Worm (Caenorhabditis elegans) whole organism, young adult: ENCODE results near the gene ttbk-2.1.

Experiments used
- B0336.3 ChIP-seq: fragments of 200-800 bp; sonication (Bioruptor generic); IDR thresholded peaks from 2 replicates; pipeline ENCODE4 v1.3.6; 2022; ENCODE audit warnings: missing genetic modification characterization, missing compliant biosample characterization
- C06A6.2 ChIP-seq: fragments of 200-800 bp; sonication (Bioruptor generic); conservative IDR thresholded peaks from 2 replicates; pipeline ENCODE4 v1.3.6; 2022; ENCODE audit warnings: missing genetic modification characterization, missing compliant biosample characterization
- F33H1.4 ChIP-seq: fragments of 200-800 bp; sonication (Bioruptor generic); IDR thresholded peaks from 2 replicates; pipeline ENCODE4 v1.3.6; 2022; ENCODE audit warnings: missing genetic modification reagents, missing genetic modification characterization, missing compliant biosample characterization
- F55B11.4 ChIP-seq: sonication (generic microtip); optimal IDR thresholded peaks from 2 replicates; lab custom pipeline; 2016; ENCODE audit warnings: missing compliant biosample characterization, missing genetic modification characterization, borderline replicate concordance; ENCODE audit not compliant: insufficient read depth
- K11D2.4 ChIP-seq: fragments of 200-800 bp; sonication (Bioruptor generic); IDR thresholded peaks from 2 replicates; pipeline ENCODE4 v1.3.6; 2022; ENCODE audit warnings: missing genetic modification reagents, missing genetic modification characterization, missing compliant biosample characterization
- Y56A3A.18 ChIP-seq: fragments of 200-800 bp; sonication (Bioruptor generic); IDR thresholded peaks from 2 replicates; pipeline ENCODE4 v1.3.6; 2022; ENCODE audit warnings: missing genetic modification reagents, missing genetic modification characterization, missing compliant biosample characterization
- Y67H2A.10 ChIP-seq: fragments of 200-800 bp; sonication (Bioruptor generic); conservative IDR thresholded peaks from 2 replicates; pipeline ENCODE4 v1.3.6; 2022; ENCODE audit warnings: missing genetic modification reagents, missing genetic modification characterization, missing compliant biosample characterization
- ZK185.1 ChIP-seq: sonication (generic microtip); optimal IDR thresholded peaks from 2 replicates; lab custom pipeline; 2016; ENCODE audit warnings: mild to moderate bottlenecking, missing genetic modification characterization, missing compliant biosample characterization; ENCODE audit not compliant: poor library complexity, severe bottlenecking
- aptf-2 ChIP-seq: fragments of 200-800 bp; sonication (Bioruptor generic); conservative IDR thresholded peaks from 2 replicates; pipeline ENCODE4 v1.3.6; 2022; ENCODE audit warnings: missing genetic modification reagents, missing genetic modification characterization, missing compliant biosample characterization
- atf-7 ChIP-seq: sonication (generic microtip); optimal IDR thresholded peaks from 2 replicates; lab custom pipeline; 2017; ENCODE audit warnings: mild to moderate bottlenecking, missing genetic modification characterization, missing compliant biosample characterization
- athp-1 ChIP-seq: sonication (generic microtip); optimal IDR thresholded peaks from 2 replicates; lab custom pipeline; 2017; ENCODE audit warnings: mild to moderate bottlenecking, missing genetic modification characterization, missing compliant biosample characterization
- attf-5 ChIP-seq: fragments of 200-800 bp; sonication (Bioruptor generic); optimal IDR thresholded peaks from 2 replicates; lab custom pipeline; 2018; ENCODE audit warnings: mild to moderate bottlenecking, missing genetic modification characterization, missing compliant biosample characterization
- bed-1 ChIP-seq: fragments of 200-800 bp; sonication (Bioruptor generic); IDR thresholded peaks from 2 replicates; pipeline ENCODE4 v1.3.6; 2022; ENCODE audit warnings: missing genetic modification reagents, missing genetic modification characterization, missing compliant biosample characterization
- bed-2 ChIP-seq: fragments of 200-800 bp; sonication (Bioruptor generic); IDR thresholded peaks from 2 replicates; pipeline ENCODE4 v1.3.6; 2022; ENCODE audit warnings: missing genetic modification reagents, missing genetic modification characterization, missing compliant biosample characterization
- cebp-1 ChIP-seq, 2 experiments: fragments of 200-800 bp in 1 of 2; sonication (Bioruptor generic) in 1 of 2; sonication (generic microtip) in 1 of 2; IDR thresholded peaks in 1 of 2; optimal IDR thresholded peaks in 1 of 2; 2 replicates each; pipeline versions ENCODE4 v1.3.6 to Lab custom; 2017 to 2022; ENCODE audit warnings: missing compliant biosample characterization in 2 of 2, missing genetic modification characterization in 2 of 2, mild to moderate bottlenecking in 1 of 2, missing genetic modification reagents in 1 of 2, moderate library complexity in 1 of 2
- ceh-100 ChIP-seq: fragments of 200-800 bp; sonication (Bioruptor generic); IDR thresholded peaks from 2 replicates; pipeline ENCODE4 v1.3.6; 2022; ENCODE audit warnings: missing genetic modification reagents, missing genetic modification characterization, missing compliant biosample characterization
- ceh-91 ChIP-seq: fragments of 200-800 bp; sonication (Bioruptor generic); IDR thresholded peaks from 2 replicates; pipeline ENCODE4 v1.3.6; 2022; ENCODE audit warnings: missing genetic modification reagents, missing genetic modification characterization, missing compliant biosample characterization
- die-1 ChIP-seq: sonication (generic microtip); optimal IDR thresholded peaks from 2 replicates; lab custom pipeline; 2016; ENCODE audit warnings: missing genotype, mild to moderate bottlenecking, missing genetic modification characterization, missing compliant biosample characterization
- efl-1 ChIP-seq: fragments of 150-350 bp; optimal IDR thresholded peaks from 2 replicates; lab custom pipeline; 2014; ENCODE audit warnings: missing biosample characterization, missing genetic modification reagents, missing genetic modification characterization
- egl-18 ChIP-seq: fragments of 200-800 bp; sonication (Bioruptor generic); IDR thresholded peaks from 2 replicates; pipeline ENCODE4 v1.3.6; 2022; ENCODE audit warnings: missing genetic modification reagents, missing genetic modification characterization, missing compliant biosample characterization
- gei-17 ChIP-seq: fragments of 200-800 bp; sonication (Bioruptor generic); optimal IDR thresholded peaks from 2 replicates; lab custom pipeline; 2018; ENCODE audit warnings: mild to moderate bottlenecking, missing genetic modification characterization, missing compliant biosample characterization
- hlh-26 ChIP-seq: fragments of 200-800 bp; sonication (Bioruptor generic); conservative IDR thresholded peaks from 2 replicates; pipeline ENCODE4 v1.3.6; 2022; ENCODE audit warnings: missing genetic modification reagents, missing genetic modification characterization, missing compliant biosample characterization
- hmg-1.2 ChIP-seq: fragments of 200-800 bp; sonication (Bioruptor generic); IDR thresholded peaks from 2 replicates; pipeline ENCODE4 v1.3.6; 2022; ENCODE audit warnings: missing genetic modification reagents, missing genetic modification characterization, missing compliant biosample characterization
- hmg-20 ChIP-seq: fragments of 200-800 bp; sonication (Bioruptor generic); IDR thresholded peaks from 2 replicates; pipeline ENCODE4 v1.3.6; 2022; ENCODE audit warnings: missing genetic modification reagents, missing genetic modification characterization, missing compliant biosample characterization
- let-526 ChIP-seq: fragments of 200-800 bp; sonication (Bioruptor generic); IDR thresholded peaks from 2 replicates; pipeline ENCODE4 v1.3.6; 2022; ENCODE audit warnings: missing genetic modification reagents, missing genetic modification characterization, missing compliant biosample characterization
- lin-54 ChIP-seq: fragments of 200-800 bp; sonication (Bioruptor generic); optimal IDR thresholded peaks from 2 replicates; lab custom pipeline; 2018; ENCODE audit warnings: mild to moderate bottlenecking, missing genetic modification characterization, missing compliant biosample characterization
- lsl-1 ChIP-seq: fragments of 200-800 bp; sonication (Bioruptor generic); optimal IDR thresholded peaks from 2 replicates; lab custom pipeline; 2018; ENCODE audit warnings: mild to moderate bottlenecking, missing genetic modification characterization, moderate library complexity, missing compliant biosample characterization
- madf-6 ChIP-seq: fragments of 200-800 bp; sonication (Bioruptor generic); IDR thresholded peaks from 2 replicates; pipeline ENCODE4 v1.3.6; 2022; ENCODE audit warnings: missing genetic modification reagents, missing genetic modification characterization, missing compliant biosample characterization
- mes-4 ChIP-seq: sonication (generic microtip); optimal IDR thresholded peaks from 2 replicates; lab custom pipeline; 2016; ENCODE audit warnings: missing genotype, missing genetic modification characterization, missing compliant biosample characterization
- repo-1 ChIP-seq: sonication (generic microtip); optimal IDR thresholded peaks from 2 replicates; lab custom pipeline; 2017; ENCODE audit warnings: mild to moderate bottlenecking, missing genetic modification characterization, missing compliant biosample characterization
- rpc-1 ChIP-seq, 2 experiments: fragments of 150-350 bp in 1 of 2; sonication (generic microtip) in 1 of 2; optimal IDR thresholded peaks; 2 replicates each; lab custom pipeline; 2014 to 2018; ENCODE audit warnings: missing biosample characterization in 1 of 2, missing genetic modification characterization in 1 of 2, missing genetic modification reagents in 1 of 2, missing genotype in 1 of 2
- snpc-1.3 ChIP-seq: sonication (generic microtip); optimal IDR thresholded peaks from 2 replicates; lab custom pipeline; 2017; ENCODE audit warnings: missing genetic modification characterization, mild to moderate bottlenecking, missing compliant biosample characterization, antibody characterized with exemption, moderate library complexity, missing genotype, missing genetic modification reagents; ENCODE audit not compliant: insufficient read depth
- snpc-3.4 ChIP-seq: sonication (generic microtip); optimal IDR thresholded peaks from 2 replicates; lab custom pipeline; 2017; ENCODE audit warnings: missing genetic modification characterization, mild to moderate bottlenecking, missing compliant biosample characterization, antibody characterized with exemption, moderate library complexity, missing genotype, missing genetic modification reagents
- snpc-4 ChIP-seq, 5 experiments: fragments of 150-350 bp in 1 of 5; sonication (generic microtip) in 4 of 5; optimal IDR thresholded peaks; 2 replicates each; lab custom pipeline; 2014 to 2018; ENCODE audit warnings: missing genetic modification characterization in 5 of 5, missing biosample characterization in 3 of 5, antibody characterized with exemption in 2 of 5, mild to moderate bottlenecking in 2 of 5, missing compliant biosample characterization in 2 of 5, missing genotype in 2 of 5, moderate library complexity in 2 of 5, missing genetic modification reagents in 1 of 5
- sptf-2 ChIP-seq: fragments of 200-800 bp; sonication (Bioruptor generic); optimal IDR thresholded peaks from 2 replicates; lab custom pipeline; 2018; ENCODE audit warnings: mild to moderate bottlenecking, missing genetic modification characterization, missing compliant biosample characterization
- tbp1 ChIP-seq: fragments of 200-800 bp; sonication (Bioruptor generic); optimal IDR thresholded peaks from 2 replicates; lab custom pipeline; 2018; ENCODE audit warnings: mild to moderate bottlenecking, missing genetic modification characterization, missing compliant biosample characterization
- tlf-1 ChIP-seq: fragments of 200-800 bp; sonication (Bioruptor generic); optimal IDR thresholded peaks from 2 replicates; lab custom pipeline; 2018; ENCODE audit warnings: mild to moderate bottlenecking, missing genetic modification characterization, missing compliant biosample characterization
- xnd-1 ChIP-seq: sonication (generic microtip); optimal IDR thresholded peaks from 2 replicates; lab custom pipeline; 2016; ENCODE audit warnings: missing genotype, missing genetic modification reagents, missing genetic modification characterization, missing compliant biosample characterization
- zfh-2 ChIP-seq: fragments of 200-800 bp; sonication (Bioruptor generic); conservative IDR thresholded peaks from 2 replicates; pipeline ENCODE4 v1.3.6; 2022; ENCODE audit warnings: missing genetic modification reagents, missing genetic modification characterization, missing compliant biosample characterization
- ztf-18 ChIP-seq: sonication (generic microtip); optimal IDR thresholded peaks from 2 replicates; lab custom pipeline; 2016; ENCODE audit warnings: missing genotype, mild to moderate bottlenecking, missing genetic modification characterization, missing compliant biosample characterization
- ztf-28 ChIP-seq: fragments of 200-800 bp; sonication (Bioruptor generic); IDR thresholded peaks from 2 replicates; pipeline ENCODE4 v1.3.6; 2022; ENCODE audit warnings: missing genetic modification reagents, missing genetic modification characterization, missing compliant biosample characterization
- ztf-3 ChIP-seq: fragments of 200-800 bp; sonication (Bioruptor generic); optimal IDR thresholded peaks from 2 replicates; lab custom pipeline; 2018; ENCODE audit warnings: mild to moderate bottlenecking, missing genetic modification characterization, missing compliant biosample characterization

ttbk-2.1 gene

ce11 chrIV:5209390-5209789, 49.1 kb upstream of the ttbk-2.1 start, which contains the start of the genes Y59E9AL.36 and nbet-1 (continued):
- no peak for TF ChIP-seq atf-7 (tag; lab: Kevin White, UChicago)
- peak; percentile 57 for TF ChIP-seq madf-6 (GFP tag; lab: Robert Waterston, UW)
- TF ChIP-seq ZK185.1 (tag; lab: Kevin White, UChicago) = peak; percentile 56
- TF ChIP-seq die-1 = no peak
- no peak for TF ChIP-seq hlh-26
- TF ChIP-seq lin-54 (GFP tag; lab: Kevin White, UChicago) = peak; percentile 71
- TF ChIP-seq snpc-3.4 = no peak
- no peak for TF ChIP-seq rpc-1 (optimal IDR thresholded peaks at IDR 0.05; lab: Kevin White, UChicago)
- TF ChIP-seq rpc-1 (tag; optimal IDR thresholded peaks at IDR 0.05; lab: Kevin White, UChicago) = no peak
- TF ChIP-seq Y56A3A.18 (GFP tag; lab: Robert Waterston, UW) = no peak
- TF ChIP-seq gei-17 (GFP tag; lab: Kevin White, UChicago) = no peak
- peak; percentile 64 for TF ChIP-seq ztf-18 (tag; lab: Kevin White, UChicago)
- no peak for TF ChIP-seq ceh-100
- TF ChIP-seq zfh-2 (GFP tag; lab: Robert Waterston, UW) = no peak
- no peak for TF ChIP-seq repo-1 (tag; lab: Kevin White, UChicago)
- peak; percentile 59; the same call in 1 of the 2 replicates for TF ChIP-seq ceh-91
- TF ChIP-seq ztf-28 (GFP tag; lab: Robert Waterston, UW) = no peak
- TF ChIP-seq tlf-1 (GFP tag; lab: Kevin White, UChicago) = peak; percentile 64
- TF ChIP-seq cebp-1 (GFP tag; IDR thresholded peaks at IDR 0.05; lab: Robert Waterston, UW) = no peak
- no peak for TF ChIP-seq cebp-1 (tag; optimal IDR thresholded peaks at IDR 0.05; lab: Kevin White, UChicago)
- TF ChIP-seq aptf-2 (GFP tag; lab: Robert Waterston, UW) = no peak
- no peak for TF ChIP-seq let-526 (GFP tag; lab: Robert Waterston, UW)
- peak; percentile 60 for TF ChIP-seq lsl-1 (GFP tag; lab: Kevin White, UChicago)
- TF ChIP-seq egl-18 (GFP tag; lab: Robert Waterston, UW) = no peak
- TF ChIP-seq bed-1 (GFP tag; lab: Robert Waterston, UW) = no peak
- TF ChIP-seq athp-1 = peak; percentile 75
- TF ChIP-seq hmg-1.2 (GFP tag; lab: Robert Waterston, UW) = peak; percentile 49
- no peak for TF ChIP-seq Y67H2A.10 (GFP tag; lab: Robert Waterston, UW)
- peak; percentile 34 for TF ChIP-seq sptf-2
- TF ChIP-seq xnd-1 (tag; lab: Kevin White, UChicago) = no peak
- no peak for TF ChIP-seq hmg-20 (GFP tag; lab: Robert Waterston, UW)
- peak; percentile 93 for TF ChIP-seq attf-5 (GFP tag; lab: Kevin White, UChicago)
- peak; percentile 42; the same call in 1 of the 2 replicates for TF ChIP-seq K11D2.4 (GFP tag; lab: Robert Waterston, UW)
- no peak for TF ChIP-seq ztf-3 (GFP tag; lab: Kevin White, UChicago)
- TF ChIP-seq F55B11.4 = no peak
- TF ChIP-seq efl-1 = peak; percentile 67
- TF ChIP-seq C06A6.2 (GFP tag; lab: Robert Waterston, UW) = no peak
- TF ChIP-seq B0336.3 (GFP tag; lab: Robert Waterston, UW) = peak; percentile 65
- TF ChIP-seq snpc-1.3 (tag; lab: Kevin White, UChicago) = peak; percentile 61
- TF ChIP-seq mes-4 (tag; lab: Kevin White, UChicago) = no peak

ce11 chrIV:5210606-5211005, 47.9 kb upstream of the ttbk-2.1 start:
- TF ChIP-seq lsl-1 (GFP tag; lab: Kevin White, UChicago) = peak; percentile 75
- no peak for TF ChIP-seq bed-2 (GFP tag; lab: Robert Waterston, UW)
- peak; percentile 7 for TF ChIP-seq tbp1 (GFP tag; lab: Kevin White, UChicago)
- no peak for TF ChIP-seq snpc-4 (GFP tag; optimal IDR thresholded peaks at IDR 0.05; lab: Kevin White, UChicago)
- peak in 1 of 4 experiments; percentile 83 for TF ChIP-seq snpc-4 (tag; optimal IDR thresholded peaks at IDR 0.05; lab: Kevin White, UChicago)
- TF ChIP-seq F33H1.4 (GFP tag; lab: Robert Waterston, UW) = peak; percentile 46; the same call in 1 of the 2 replicates
